Fruit fly (Drosophila melanogaster): Measurements from ENCODE around the gene CLIP-190.

The CLIP-190 gene

dm6 chr2L:17389104-17389503 lies 4.6 kb downstream of the CLIP-190 start (continued):
- TF ChIP-seq CG7271 (tag; optimal IDR thresholded peaks at IDR 0.05) (no peak), CG18619 (GFP tag; optimal IDR thresholded peaks at IDR 0.05) (no peak), emc (GFP tag; optimal IDR thresholded peaks at IDR 0.05) (no peak), CG12219 (GFP tag; optimal IDR thresholded peaks at IDR 0.05) (no peak), Nf-YB (GFP tag; optimal IDR thresholded peaks at IDR 0.05) (peak; percentile 50), klu (GFP tag; IDR thresholded peaks at IDR 0.05) (no peak), btn (GFP tag; optimal IDR thresholded peaks at IDR 0.05) (no peak), tio (GFP tag; optimal IDR thresholded peaks at IDR 0.05) (no peak), dimm (GFP tag; IDR thresholded peaks at IDR 0.05) (no peak), gcm2 (GFP tag; optimal IDR thresholded peaks at IDR 0.05) (no peak), bowl (GFP tag; IDR thresholded peaks at IDR 0.05) (no peak), tup (GFP tag; optimal IDR thresholded peaks at IDR 0.05) (no peak), CG2202 (tag; optimal IDR thresholded peaks at IDR 0.05) (no peak), trh (GFP tag; optimal IDR thresholded peaks at IDR 0.05) (no peak), ssp (GFP tag; IDR thresholded peaks at IDR 0.05) (no peak), sens-2 (GFP tag; IDR thresholded peaks at IDR 0.05) (no peak), Ada2b (GFP tag; IDR thresholded peaks at IDR 0.05) (no peak), schlank (tag; optimal IDR thresholded peaks at IDR 0.05) (no peak), Atf3 (GFP tag; optimal IDR thresholded peaks at IDR 0.05) (no peak), CG3847 (GFP tag; IDR thresholded peaks at IDR 0.05) (no peak), CG32772 (GFP tag; IDR thresholded peaks at IDR 0.05) (no peak), fd96Cb (tag; optimal IDR thresholded peaks at IDR 0.05) (no peak), lov (optimal IDR thresholded peaks at IDR 0.05) (no peak), lov (GFP tag; IDR thresholded peaks at IDR 0.05) (no peak), fd102C (GFP tag; optimal IDR thresholded peaks at IDR 0.05) (no peak), Opbp (GFP tag; IDR thresholded peaks at IDR 0.05; ENCODE audit: partially characterized antibody) (no peak), CG34422 (GFP tag; IDR thresholded peaks at IDR 0.05) (peak; percentile 34; the same call in 1 of the 3 replicates), Hr78 (GFP tag; optimal IDR thresholded peaks at IDR 0.05) (no peak), shn (GFP tag; optimal IDR thresholded peaks at IDR 0.05) (no peak), CG4730 (GFP tag; IDR thresholded peaks at IDR 0.05) (no peak), Fer1 (GFP tag; optimal IDR thresholded peaks at IDR 0.05) (no peak), CG11695 (GFP tag; IDR thresholded peaks at IDR 0.05) (no peak), TFAM (GFP tag; optimal IDR thresholded peaks at IDR 0.05) (no peak), CG12071 (GFP tag; optimal IDR thresholded peaks at IDR 0.05) (no peak), ato (GFP tag; IDR thresholded peaks at IDR 0.05; ENCODE audit: partially characterized antibody) (no peak), Lhr (GFP tag; optimal IDR thresholded peaks at IDR 0.05) (no peak), CG32532 (GFP tag; IDR thresholded peaks at IDR 0.05) (no peak; the same call in 1 of the 2 replicates), CG3995 (GFP tag; optimal IDR thresholded peaks at IDR 0.05) (no peak), lbe (GFP tag; optimal IDR thresholded peaks at IDR 0.05) (no peak), nom (GFP tag; optimal IDR thresholded peaks at IDR 0.05) (peak; percentile 66), Dp (GFP tag; optimal IDR thresholded peaks at IDR 0.05) (no peak), CG18262 (tag; optimal IDR thresholded peaks at IDR 0.05) (no peak), en (GFP tag; optimal IDR thresholded peaks at IDR 0.05) (no peak), HmgD (GFP tag; optimal IDR thresholded peaks at IDR 0.05) (no peak), Camta (GFP tag; optimal IDR thresholded peaks at IDR 0.05) (no peak), ab (GFP tag; optimal IDR thresholded peaks at IDR 0.05) (no peak), BtbVII (GFP tag; optimal IDR thresholded peaks at IDR 0.05) (peak; percentile 11), Blimp-1 (GFP tag; optimal IDR thresholded peaks at IDR 0.05) (no peak), Xbp1 (GFP tag; optimal IDR thresholded peaks at IDR 0.05) (no peak), gce (GFP tag; IDR thresholded peaks at IDR 0.05) (no peak), CG9817 (tag; optimal IDR thresholded peaks at IDR 0.05) (no peak), MESR4 (GFP tag; optimal IDR thresholded peaks at IDR 0.05) (no peak)
